Fruit fly (Drosophila melanogaster) whole organism, adult: ENCODE data around the gene CG32544.

Source experiments
- Crg-1 ChIP-seq: fragments of 200-800 bp; sonication (Bioruptor generic); optimal IDR thresholded peaks from 2 replicates; lab custom pipeline; 2016; ENCODE audit warnings: missing biosample characterization, missing genetic modification characterization
- Hr96 ChIP-seq: fragments of 200-800 bp; sonication (Bioruptor generic); optimal IDR thresholded peaks from 2 replicates; lab custom pipeline; 2016; ENCODE audit warnings: missing biosample characterization, missing genetic modification characterization
- Mnt ChIP-seq: fragments of 200-800 bp; sonication (Bioruptor generic); optimal IDR thresholded peaks from 2 replicates; lab custom pipeline; 2016; ENCODE audit warnings: missing biosample characterization, mild to moderate bottlenecking, missing genetic modification characterization
- bab1 ChIP-seq: fragments of 200-800 bp; sonication (Bioruptor generic); optimal IDR thresholded peaks from 3 replicates; lab custom pipeline; 2019; ENCODE audit warnings: missing biosample characterization, mild to moderate bottlenecking, missing genetic modification characterization, moderate library complexity
- cic ChIP-seq: fragments of 200-800 bp; sonication (Bioruptor generic); optimal IDR thresholded peaks from 2 replicates; lab custom pipeline; 2017; ENCODE audit warnings: missing biosample characterization, mild to moderate bottlenecking, missing genetic modification characterization, moderate library complexity
- cnc ChIP-seq, 2 experiments: fragments of >200 bp; optimal IDR thresholded peaks; 2 replicates each; lab custom pipeline; 2017

DNA sequence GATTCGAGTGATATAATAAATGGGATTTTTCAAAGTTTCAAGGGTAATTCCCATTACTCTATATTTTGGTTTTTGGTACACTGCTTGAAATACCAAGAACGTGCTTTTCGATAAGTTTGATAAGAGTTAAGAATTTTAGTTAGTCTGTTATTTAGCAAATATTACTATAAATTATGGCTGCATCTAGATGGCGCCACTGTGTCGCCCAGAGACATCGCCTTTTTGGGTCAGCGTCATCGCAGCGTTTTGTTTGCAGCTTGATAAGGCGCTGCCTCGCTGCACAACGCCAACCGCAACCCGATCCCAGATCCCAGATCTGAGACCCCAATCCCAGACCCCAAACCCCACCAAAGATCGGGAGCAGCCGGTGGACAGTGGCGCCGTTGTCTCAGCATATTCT lies 21.6 kb upstream of the CG32544 start:
- no peak for TF ChIP-seq bab1 (GFP tag; lab: Kevin White, UChicago)
- TF ChIP-seq cic (GFP tag; lab: Kevin White, UChicago) = no peak
- TF ChIP-seq cnc (optimal IDR thresholded peaks at IDR 0.05; lab: Kevin White, UChicago) = no peak
- TF ChIP-seq Crg-1 (GFP tag; lab: Kevin White, UChicago) = no peak
- TF ChIP-seq Hr96 = no peak
- no peak for TF ChIP-seq Mnt
